Worm (Caenorhabditis elegans) whole organism, L1 larva: ENCODE measurements around the gene Y62E10A.19.
A peak's percentile ranks its signal among the peaks of the same experiment; 100 is the strongest.

ENCODE experiments used
- C04F5.9 ChIP-seq: sonication (generic microtip); optimal IDR thresholded peaks from 2 replicates; lab custom pipeline; 2016; ENCODE audit warnings: missing genetic modification characterization, missing compliant biosample characterization
- C16A3.4 ChIP-seq: fragments of 150-350 bp; optimal IDR thresholded peaks from 2 replicates; lab custom pipeline; 2014; ENCODE audit warnings: missing biosample characterization, missing genetic modification characterization
- F16B12.6 ChIP-seq: fragments of 150-350 bp; optimal IDR thresholded peaks from 2 replicates; lab custom pipeline; 2014; ENCODE audit warnings: missing biosample characterization, missing genetic modification characterization
- aha-1 ChIP-seq: fragments of 150-350 bp; optimal IDR thresholded peaks from 2 replicates; lab custom pipeline; 2014; ENCODE audit warnings: missing biosample characterization, missing genetic modification characterization
- blmp-1 ChIP-seq: fragments of 150-350 bp; optimal IDR thresholded peaks from 2 replicates; lab custom pipeline; 2014; ENCODE audit warnings: missing biosample characterization, missing genetic modification characterization
- ceh-82 ChIP-seq, 3 experiments: fragments of 150-350 bp in 1 of 3; sonication (generic microtip) in 2 of 3; optimal IDR thresholded peaks; 2 replicates each; lab custom pipeline; 2014 to 2017; ENCODE audit warnings: missing biosample characterization in 3 of 3, missing genetic modification characterization in 3 of 3
- ceh-90 ChIP-seq: sonication (generic microtip); optimal IDR thresholded peaks from 2 replicates; lab custom pipeline; 2016; ENCODE audit warnings: missing genetic modification characterization, missing compliant biosample characterization
- ces-1 ChIP-seq: fragments of 150-350 bp; optimal IDR thresholded peaks from 2 replicates; lab custom pipeline; 2014; ENCODE audit warnings: missing biosample characterization, missing genetic modification reagents, missing genetic modification characterization
- dpl-1 ChIP-seq, 3 experiments: fragments of 150-350 bp in 2 of 3; sonication (generic microtip) in 1 of 3; optimal IDR thresholded peaks; 2 replicates each; lab custom pipeline; 2014 to 2017; ENCODE audit warnings: missing biosample characterization in 3 of 3, missing genetic modification characterization in 3 of 3, missing genetic modification reagents in 3 of 3
- dsc-1 ChIP-seq: sonication (generic microtip); optimal IDR thresholded peaks from 2 replicates; lab custom pipeline; 2016; ENCODE audit warnings: mild to moderate bottlenecking, missing genetic modification characterization, missing compliant biosample characterization
- efl-1 ChIP-seq, 4 experiments: fragments of 150-350 bp; optimal IDR thresholded peaks in 3 of 4; peaks in 1 of 4; 1 replicate in 1 of 4; 2 replicates in 3 of 4; lab custom pipeline; 2014; ENCODE audit warnings: missing biosample characterization in 2 of 4, missing genetic modification characterization in 2 of 4, missing genetic modification reagents in 2 of 4
- egl-13 ChIP-seq: sonication (generic microtip); optimal IDR thresholded peaks from 2 replicates; lab custom pipeline; 2016; ENCODE audit warnings: missing genotype, missing genetic modification reagents, missing genetic modification characterization, missing compliant biosample characterization
- egl-27 ChIP-seq, 2 experiments: fragments of 150-350 bp in 1 of 2; sonication (generic microtip); optimal IDR thresholded peaks; 3 replicates each; lab custom pipeline; 2017 to 2018; ENCODE audit warnings: missing biosample characterization in 2 of 2, missing genetic modification characterization in 2 of 2, missing genetic modification reagents in 2 of 2
- hlh-17 ChIP-seq: fragments of 200-800 bp; sonication (Bioruptor generic); optimal IDR thresholded peaks from 2 replicates; lab custom pipeline; 2018; ENCODE audit warnings: missing genetic modification characterization, mild to moderate bottlenecking, missing compliant biosample characterization, moderate library complexity, borderline replicate concordance
- hpl-2 ChIP-seq: fragments of 150-350 bp; optimal IDR thresholded peaks from 2 replicates; lab custom pipeline; 2014; ENCODE audit warnings: missing biosample characterization, missing genetic modification reagents, missing genetic modification characterization
- jun-1 ChIP-seq: fragments of 150-350 bp; optimal IDR thresholded peaks from 2 replicates; lab custom pipeline; 2014; ENCODE audit warnings: missing biosample characterization, missing genetic modification reagents, missing genetic modification characterization
- lin-35 ChIP-seq, 2 experiments: fragments of 150-350 bp; optimal IDR thresholded peaks; 2 replicates each; lab custom pipeline; 2014; ENCODE audit warnings: missing biosample characterization in 2 of 2, missing genetic modification characterization in 2 of 2, missing genetic modification reagents in 2 of 2
- lir-3 ChIP-seq: sonication (generic microtip); optimal IDR thresholded peaks from 2 replicates; lab custom pipeline; 2016; ENCODE audit warnings: mild to moderate bottlenecking, missing genetic modification characterization, moderate library complexity, missing compliant biosample characterization; ENCODE audit not compliant: poor library complexity
- lsy-2 ChIP-seq, 2 experiments: fragments of 150-350 bp; optimal IDR thresholded peaks; 2 replicates each; lab custom pipeline; 2014; ENCODE audit warnings: missing biosample characterization in 2 of 2, missing genetic modification characterization in 2 of 2
- mab-9 ChIP-seq: fragments of 200-800 bp; sonication (Bioruptor generic); IDR thresholded peaks from 2 replicates; pipeline ENCODE4 v1.3.6; 2022; ENCODE audit warnings: missing genetic modification reagents, missing genetic modification characterization, missing compliant biosample characterization
- mdl-1 ChIP-seq, 2 experiments: fragments of 150-350 bp; optimal IDR thresholded peaks; 2 replicates each; lab custom pipeline; 2014 to 2017; ENCODE audit warnings: missing biosample characterization in 2 of 2, missing genetic modification characterization in 2 of 2, inconsistent platforms in 1 of 2
- nhr-12 ChIP-seq: sonication (generic microtip); optimal IDR thresholded peaks from 2 replicates; lab custom pipeline; 2017; ENCODE audit warnings: missing biosample characterization, missing genetic modification characterization
- nhr-20 ChIP-seq: sonication (generic microtip); optimal IDR thresholded peaks from 2 replicates; lab custom pipeline; 2016; ENCODE audit warnings: mild to moderate bottlenecking, missing genetic modification characterization, missing compliant biosample characterization
- nhr-47 ChIP-seq: sonication (generic microtip); optimal IDR thresholded peaks from 2 replicates; lab custom pipeline; 2016; ENCODE audit warnings: mild to moderate bottlenecking, missing genetic modification characterization, moderate library complexity, missing compliant biosample characterization
- nhr-71 ChIP-seq: sonication (generic microtip); optimal IDR thresholded peaks from 2 replicates; lab custom pipeline; 2016; ENCODE audit warnings: mild to moderate bottlenecking, missing genetic modification characterization, moderate library complexity, missing compliant biosample characterization
- nhr-77 ChIP-seq: fragments of 150-350 bp; optimal IDR thresholded peaks from 2 replicates; lab custom pipeline; 2014; ENCODE audit warnings: missing biosample characterization, missing genetic modification characterization
- nhr-85 ChIP-seq: sonication (generic microtip); peaks from one replicate; lab custom pipeline; 2016; ENCODE audit warnings: missing genetic modification characterization, inconsistent platforms, missing compliant biosample characterization
- skn-1 ChIP-seq: fragments of 150-350 bp; optimal IDR thresholded peaks from 2 replicates; lab custom pipeline; 2014; ENCODE audit warnings: missing biosample characterization, missing genetic modification characterization
- snu-23 ChIP-seq: sonication (generic microtip); optimal IDR thresholded peaks from 2 replicates; lab custom pipeline; 2016; ENCODE audit warnings: missing genetic modification characterization, missing compliant biosample characterization
- sox-4 ChIP-seq: sonication (generic microtip); optimal IDR thresholded peaks from 2 replicates; lab custom pipeline; 2016; ENCODE audit warnings: missing genetic modification characterization, missing compliant biosample characterization
- sptf-1 ChIP-seq: fragments of 150-350 bp; optimal IDR thresholded peaks from 2 replicates; lab custom pipeline; 2014; ENCODE audit warnings: missing biosample characterization, missing genetic modification characterization
- unc-130 ChIP-seq: fragments of 150-350 bp; optimal IDR thresholded peaks from 2 replicates; lab custom pipeline; 2017; ENCODE audit warnings: missing biosample characterization, missing genetic modification characterization, inconsistent platforms
- unc-62 ChIP-seq: fragments of 150-350 bp; optimal IDR thresholded peaks from 2 replicates; lab custom pipeline; 2014; ENCODE audit warnings: missing biosample characterization, missing genetic modification reagents, missing genetic modification characterization
- unc-98 ChIP-seq: fragments of 200-800 bp; sonication (Bioruptor generic); IDR thresholded peaks from 2 replicates; pipeline ENCODE4 v1.3.6; 2022; ENCODE audit warnings: missing genetic modification characterization, missing compliant biosample characterization
- xbp-1 ChIP-seq: sonication (generic microtip); optimal IDR thresholded peaks from 2 replicates; lab custom pipeline; 2016; ENCODE audit warnings: missing genetic modification characterization, missing compliant biosample characterization

Y62E10A.19 gene

DNA sequence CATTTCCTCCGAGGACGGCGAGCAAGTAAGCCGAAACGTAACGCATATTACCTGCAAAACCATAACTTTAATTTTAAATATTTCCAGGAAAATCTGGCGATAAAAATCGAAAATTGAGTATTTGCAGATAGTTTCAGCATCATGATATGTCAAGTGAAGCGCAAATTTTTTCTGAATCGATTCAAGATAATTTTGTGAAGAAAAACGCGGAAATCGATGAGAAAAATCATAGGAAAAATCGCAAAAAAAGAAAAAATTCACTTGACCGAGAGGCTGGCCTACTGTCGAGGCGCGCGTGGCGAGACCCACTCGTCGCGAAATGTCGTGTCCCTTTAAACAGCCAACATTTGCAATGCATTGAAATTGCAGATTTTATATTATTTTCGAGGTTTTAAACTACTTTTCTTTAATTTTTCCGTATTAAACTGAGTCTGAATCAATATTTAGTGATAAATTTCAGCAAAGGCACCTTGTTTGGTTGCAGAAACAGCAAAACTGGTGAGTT lies 37.8 kb downstream of the Y62E10A.19 start, which contains the start of the genes rla-2, popl-7 and Y62E10A.24:
TSS of gene rla-2 (minus strand) at position 51 of the 505 bp plus-strand sequence.
TSS of gene popl-7 (plus strand) at position 455 of the 505 bp plus-strand sequence.
TSS of gene Y62E10A.24 (plus strand) at position 476 of the 505 bp plus-strand sequence.
- TF ChIP-seq nhr-71 (tag; lab: Kevin White, UChicago) (no peak), snu-23 (GFP tag; lab: Kevin White, UChicago) (peak; percentile 35), dpl-1 (GFP tag; optimal IDR thresholded peaks at IDR 0.05; lab: Kevin White, UChicago) (peak; percentile 6 to 39 (median 26)), nhr-47 (peak; percentile 8), C16A3.4 (peak; percentile 6), ceh-82 (tag; optimal IDR thresholded peaks at IDR 0.05; lab: Kevin White, UChicago) (peak in 2 of 3 experiments; percentile 10 to 33), xbp-1 (tag; lab: Kevin White, UChicago) (no peak), unc-130 (tag; lab: Kevin White, UChicago) (peak; percentile 14), lsy-2 (tag; optimal IDR thresholded peaks at IDR 0.05; lab: Kevin White, UChicago) (peak; percentile 52 to 91), skn-1 (tag; lab: Kevin White, UChicago) (peak; percentile 29), lin-35 (GFP tag; optimal IDR thresholded peaks at IDR 0.05; lab: Kevin White, UChicago) (peak; percentile 40 to 71), jun-1 (tag; lab: Kevin White, UChicago) (no peak), efl-1 (optimal IDR thresholded peaks at IDR 0.05; lab: Kevin White, UChicago) (peak; percentile 32 to 50), efl-1 (GFP tag; optimal IDR thresholded peaks at IDR 0.05 in 1 of 2; lab: Kevin White, UChicago) (peak; percentile 41 to 95), blmp-1 (peak; percentile 28), nhr-20 (tag; lab: Kevin White, UChicago) (no peak), sptf-1 (tag; lab: Kevin White, UChicago) (no peak), nhr-12 (no peak)

ce11 chrIV:13369120-13369842 lies 38.8 kb downstream of the Y62E10A.19 start, which contains the start of gene agt-1:
Gene agt-1, minus strand, starts transcription at chrIV:13369412.
- TF ChIP-seq lsy-2 (tag; optimal IDR thresholded peaks at IDR 0.05; lab: Kevin White, UChicago) (peak in 1 of 2 experiments; percentile 19), efl-1 (optimal IDR thresholded peaks at IDR 0.05; lab: Kevin White, UChicago) (no peak), efl-1 (GFP tag; optimal IDR thresholded peaks at IDR 0.05 in 1 of 2; lab: Kevin White, UChicago) (peak in 1 of 2 experiments; percentile 87), lin-35 (GFP tag; optimal IDR thresholded peaks at IDR 0.05; lab: Kevin White, UChicago) (no peak)

DNA sequence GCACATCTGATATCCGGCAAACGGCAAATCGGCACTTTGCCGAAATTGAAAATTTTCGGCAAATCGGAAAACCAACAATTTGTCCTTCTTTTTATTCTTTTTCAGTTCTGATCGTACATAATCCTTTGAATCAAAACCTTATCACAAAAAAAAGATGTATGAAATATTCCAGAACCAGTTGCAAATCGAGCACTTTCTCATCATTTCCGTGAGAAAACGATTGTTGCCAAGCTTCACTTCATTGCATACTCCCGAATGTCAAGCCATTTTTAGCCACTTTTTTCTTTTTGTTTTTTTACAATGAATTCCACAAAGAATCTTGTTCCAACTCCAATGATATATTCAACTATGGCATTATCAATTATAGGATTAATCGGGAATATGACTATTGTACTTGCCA lies 43.2 kb downstream of the Y62E10A.19 start, which contains the start of gene srsx-25:
TSS of gene srsx-25 (plus strand) at position 301 of the 400 bp plus-strand sequence.
- no peak for TF ChIP-seq C04F5.9 (tag; lab: Kevin White, UChicago)
- no peak for TF ChIP-seq F16B12.6 (tag; lab: Kevin White, UChicago)
- TF ChIP-seq aha-1: no peak
- no peak for TF ChIP-seq hpl-2 (GFP tag; lab: Kevin White, UChicago)
- TF ChIP-seq nhr-77 (tag; lab: Kevin White, UChicago): no peak
- no peak for TF ChIP-seq egl-27 (tag; optimal IDR thresholded peaks at IDR 0.05; lab: Kevin White, UChicago)
- no peak for TF ChIP-seq nhr-47
- no peak for TF ChIP-seq unc-62 (GFP tag; lab: Kevin White, UChicago)
- no peak for TF ChIP-seq sox-4 (tag; lab: Kevin White, UChicago)
- no peak for TF ChIP-seq unc-130 (tag; lab: Kevin White, UChicago)
- no peak for TF ChIP-seq mdl-1 (tag; optimal IDR thresholded peaks at IDR 0.05; lab: Kevin White, UChicago)
- no peak for TF ChIP-seq skn-1 (tag; lab: Kevin White, UChicago)
- TF ChIP-seq nhr-85 (tag; lab: Kevin White, UChicago): no peak
- no peak for TF ChIP-seq hlh-17 (GFP tag; lab: Kevin White, UChicago)
- no peak for TF ChIP-seq ceh-90

ce11 chrIV:13360144-13360543 lies 48.0 kb downstream of the Y62E10A.19 start, which contains the start of gene Y62E10A.3:
Gene Y62E10A.3, minus strand, starts transcription at chrIV:13360244.
- no peak for TF ChIP-seq egl-27 (tag; optimal IDR thresholded peaks at IDR 0.05; lab: Kevin White, UChicago)
- TF ChIP-seq ces-1 (GFP tag; lab: Kevin White, UChicago): no peak
- no peak for TF ChIP-seq lir-3 (tag; lab: Kevin White, UChicago)
- TF ChIP-seq nhr-47: no peak
- no peak for TF ChIP-seq mab-9 (GFP tag; lab: Robert Waterston, UW)
- no peak for TF ChIP-seq unc-98 (GFP tag; lab: Robert Waterston, UW)
- no peak for TF ChIP-seq egl-13 (tag; lab: Kevin White, UChicago)
- TF ChIP-seq dsc-1 (tag; lab: Kevin White, UChicago): no peak
- no peak for TF ChIP-seq nhr-12
- TF ChIP-seq, all 84 proteins: peak for 0
